Fruit fly (Drosophila melanogaster): Measurements from ENCODE around the gene Pgm1.

dm6 chr3L:16176492-16176891 lies 48.2 kb upstream of the Pgm1 start:
- TF ChIP-seq insv (optimal IDR thresholded peaks at IDR 0.05) (no peak), h (optimal IDR thresholded peaks at IDR 0.05) (no peak), psq (optimal IDR thresholded peaks at IDR 0.05) (no peak), ttk (optimal IDR thresholded peaks at IDR 0.05) (no peak), Myc (optimal IDR thresholded peaks at IDR 0.05) (no peak)
